Fruit fly (Drosophila melanogaster): ENCODE measurements around the gene CG32486.

CG32486 gene

dm6 chr3L:3060054-3060979 is 10.3 kb downstream of the CG32486 start (continued):
- TF ChIP-seq nerfin-2 (GFP tag; IDR thresholded peaks at IDR 0.05; ENCODE audit: partially characterized antibody) (no peak), CG13894 (tag; optimal IDR thresholded peaks at IDR 0.05) (peak; percentile 90), CG6765 (GFP tag; optimal IDR thresholded peaks at IDR 0.05) (peak; percentile 97), pum (GFP tag; optimal IDR thresholded peaks at IDR 0.05) (peak; percentile 99), CG17802 (tag; optimal IDR thresholded peaks at IDR 0.05) (peak; percentile 88), CG9609 (GFP tag; optimal IDR thresholded peaks at IDR 0.05) (peak; percentile 99), gsb-n (tag; optimal IDR thresholded peaks at IDR 0.05) (peak; percentile 93), CG17612 (GFP tag; IDR thresholded peaks at IDR 0.05) (peak; percentile 98), Neu2 (GFP tag; optimal IDR thresholded peaks at IDR 0.05; ENCODE audit: borderline replicate concordance) (peak; percentile 95), Atf6 (GFP tag; IDR thresholded peaks at IDR 0.05) (peak; percentile 99), Gug (GFP tag; IDR thresholded peaks at IDR 0.05) (peak; percentile 100), jumu (GFP tag; optimal IDR thresholded peaks at IDR 0.05) (peak; percentile 99), jigr1 (GFP tag; IDR thresholded peaks at IDR 0.05) (peak; percentile 99), CG8388 (GFP tag; optimal IDR thresholded peaks at IDR 0.05) (peak; percentile 96), Lhr (GFP tag; optimal IDR thresholded peaks at IDR 0.05) (peak; percentile 92), CG8765 (GFP tag; IDR thresholded peaks at IDR 0.05) (peak; percentile 99), CG1024 (GFP tag; IDR thresholded peaks at IDR 0.05) (peak; percentile 97), ci (GFP tag; IDR thresholded peaks at IDR 0.05) (peak; percentile 100), Mes4 (GFP tag; optimal IDR thresholded peaks at IDR 0.05) (peak; percentile 98), chn (GFP tag; optimal IDR thresholded peaks at IDR 0.05) (peak; percentile 98), B-H2 (GFP tag; optimal IDR thresholded peaks at IDR 0.05) (peak; percentile 91), seq (GFP tag; IDR thresholded peaks at IDR 0.05) (peak; percentile 99), Rx (GFP tag; IDR thresholded peaks at IDR 0.05) (peak; percentile 99), CG1792 (GFP tag; optimal IDR thresholded peaks at IDR 0.05) (peak; percentile 98), abd-A (tag; optimal IDR thresholded peaks at IDR 0.05) (peak; percentile 72), CG7786 (GFP tag; optimal IDR thresholded peaks at IDR 0.05) (peak; percentile 99), Vsx1 (GFP tag; optimal IDR thresholded peaks at IDR 0.05) (peak; percentile 92), fd102C (GFP tag; optimal IDR thresholded peaks at IDR 0.05) (peak; percentile 83), lilli (GFP tag; optimal IDR thresholded peaks at IDR 0.05) (peak; percentile 99), CG15601 (tag; optimal IDR thresholded peaks at IDR 0.05) (peak; percentile 91), CG10543 (GFP tag; optimal IDR thresholded peaks at IDR 0.05) (peak; percentile 94), CG7271 (tag; optimal IDR thresholded peaks at IDR 0.05) (peak; percentile 85), Dp (GFP tag; optimal IDR thresholded peaks at IDR 0.05) (peak; percentile 7), h (optimal IDR thresholded peaks at IDR 0.05) (no peak), D19A (tag; optimal IDR thresholded peaks at IDR 0.05) (peak; percentile 91), Ravus (GFP tag; IDR thresholded peaks at IDR 0.05) (peak; percentile 98), Mrtf (GFP tag; IDR thresholded peaks at IDR 0.05) (peak; percentile 99), Bteb2 (GFP tag; optimal IDR thresholded peaks at IDR 0.05) (peak; percentile 97), bsh (GFP tag; optimal IDR thresholded peaks at IDR 0.05) (peak; percentile 96 to 97), pb (GFP tag; optimal IDR thresholded peaks at IDR 0.05) (peak; percentile 98), CG5245 (GFP tag; optimal IDR thresholded peaks at IDR 0.05) (peak; percentile 98), CG12659 (GFP tag; optimal IDR thresholded peaks at IDR 0.05) (peak; percentile 99), Lim3 (GFP tag; IDR thresholded peaks at IDR 0.05) (peak; percentile 98), CG2120 (GFP tag; optimal IDR thresholded peaks at IDR 0.05) (peak; percentile 99), emc (GFP tag; optimal IDR thresholded peaks at IDR 0.05) (peak; percentile 97), CG1603 (tag; optimal IDR thresholded peaks at IDR 0.05) (peak; percentile 99), Oli (tag; optimal IDR thresholded peaks at IDR 0.05) (peak; percentile 98), dati (GFP tag; IDR thresholded peaks at IDR 0.05) (peak; percentile 97), Doc3 (GFP tag; IDR thresholded peaks at IDR 0.05; ENCODE audit: partially characterized antibody) (no peak)

Data from whole organism, embryonic.